Worm (Caenorhabditis elegans) whole organism, early embryonic: ENCODE data around the gene F09G2.2.

Experiments used
- aly-1 ChIP-seq: sonication (generic microtip); optimal IDR thresholded peaks from 2 replicates; lab custom pipeline; 2016; ENCODE audit warnings: missing genetic modification characterization, missing compliant biosample characterization
- ama-1 ChIP-seq: fragments of 150-350 bp; optimal IDR thresholded peaks from 2 replicates; lab custom pipeline; 2014
- ceh-13 ChIP-seq: fragments of 200-800 bp; sonication (Bioruptor generic); optimal IDR thresholded peaks from 2 replicates; lab custom pipeline; 2018; ENCODE audit warnings: mild to moderate bottlenecking, missing genetic modification characterization, missing compliant biosample characterization
- ceh-36 ChIP-seq: sonication (generic microtip); optimal IDR thresholded peaks from 2 replicates; lab custom pipeline; 2016; ENCODE audit warnings: missing genetic modification characterization, inconsistent platforms, missing compliant biosample characterization
- ets-7 ChIP-seq: sonication (generic microtip); optimal IDR thresholded peaks from 2 replicates; lab custom pipeline; 2016; ENCODE audit warnings: missing genotype, missing genetic modification characterization, missing compliant biosample characterization
- flt-1 ChIP-seq: fragments of 200-800 bp; sonication (Bioruptor generic); IDR thresholded peaks from 2 replicates; pipeline ENCODE4 v1.3.6; 2022; ENCODE audit warnings: missing genetic modification characterization, missing compliant biosample characterization
- hnd-1 ChIP-seq: sonication (generic microtip); optimal IDR thresholded peaks from 2 replicates; lab custom pipeline; 2016; ENCODE audit warnings: missing genetic modification characterization, missing compliant biosample characterization
- scrt-1 ChIP-seq: fragments of 200-800 bp; sonication (Bioruptor generic); IDR thresholded peaks from 2 replicates; pipeline ENCODE4 v1.3.6; 2022; ENCODE audit warnings: missing genetic modification characterization, missing compliant biosample characterization
- sea-1 ChIP-seq: fragments of 200-800 bp; sonication (Bioruptor generic); conservative IDR thresholded peaks from 2 replicates; pipeline ENCODE4 v1.3.6; 2022; ENCODE audit warnings: missing genetic modification characterization, missing compliant biosample characterization
- tbx-11 ChIP-seq: fragments of 200-800 bp; sonication (Bioruptor generic); IDR thresholded peaks from 2 replicates; pipeline ENCODE4 v1.3.6; 2022; ENCODE audit warnings: missing genetic modification characterization, missing compliant biosample characterization
- tbx-37 ChIP-seq: fragments of 200-800 bp; sonication (Bioruptor generic); conservative IDR thresholded peaks from 2 replicates; pipeline ENCODE4 v1.3.6; 2022; ENCODE audit warnings: missing genetic modification reagents, missing genetic modification characterization, missing compliant biosample characterization

DNA sequence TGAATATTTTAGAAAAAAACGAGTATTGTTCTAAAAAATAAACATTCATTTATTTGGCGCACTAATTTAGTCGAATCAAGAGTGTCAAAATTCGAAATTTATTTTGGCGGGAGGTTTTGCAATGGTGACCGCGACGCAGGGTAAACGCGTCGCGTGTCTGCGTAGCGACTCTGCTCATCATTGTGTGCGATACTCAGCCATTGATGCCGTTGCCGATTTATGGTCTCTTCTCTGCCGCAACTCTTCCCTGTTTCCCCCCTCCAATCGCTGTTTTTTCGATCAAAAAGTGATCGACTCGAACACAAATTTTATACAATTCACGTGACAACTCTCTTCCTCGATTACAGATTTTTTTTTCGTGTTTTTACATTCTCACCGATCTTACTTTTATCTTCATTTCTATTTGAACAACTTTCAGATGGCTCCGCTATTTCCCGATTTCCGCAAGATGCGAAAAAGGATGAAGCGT lies at the start of gene F09G2.2:
- TF ChIP-seq ama-1 (lab: Kevin White, UChicago) = no peak
- TF ChIP-seq ceh-13 (GFP tag; lab: Kevin White, UChicago) = no peak
- no peak for TF ChIP-seq scrt-1 (GFP tag; lab: Robert Waterston, UW)
- no peak for TF ChIP-seq tbx-37 (GFP tag; lab: Robert Waterston, UW)
- TF ChIP-seq aly-1 = no peak
- no peak for TF ChIP-seq ets-7 (tag; lab: Kevin White, UChicago)
- 0 out of 2 replicates have a peak, but pooled peaks have one; percentile 12 for TF ChIP-seq flt-1 (GFP tag; lab: Robert Waterston, UW)
- no peak for TF ChIP-seq hnd-1 (tag; lab: Kevin White, UChicago)
- no peak for TF ChIP-seq tbx-11
- TF ChIP-seq ceh-36 (tag; lab: Kevin White, UChicago) = no peak
- TF ChIP-seq sea-1 = no peak
